Fruit fly (Drosophila melanogaster): Measurements from ENCODE around the gene CG3277.

DNA sequence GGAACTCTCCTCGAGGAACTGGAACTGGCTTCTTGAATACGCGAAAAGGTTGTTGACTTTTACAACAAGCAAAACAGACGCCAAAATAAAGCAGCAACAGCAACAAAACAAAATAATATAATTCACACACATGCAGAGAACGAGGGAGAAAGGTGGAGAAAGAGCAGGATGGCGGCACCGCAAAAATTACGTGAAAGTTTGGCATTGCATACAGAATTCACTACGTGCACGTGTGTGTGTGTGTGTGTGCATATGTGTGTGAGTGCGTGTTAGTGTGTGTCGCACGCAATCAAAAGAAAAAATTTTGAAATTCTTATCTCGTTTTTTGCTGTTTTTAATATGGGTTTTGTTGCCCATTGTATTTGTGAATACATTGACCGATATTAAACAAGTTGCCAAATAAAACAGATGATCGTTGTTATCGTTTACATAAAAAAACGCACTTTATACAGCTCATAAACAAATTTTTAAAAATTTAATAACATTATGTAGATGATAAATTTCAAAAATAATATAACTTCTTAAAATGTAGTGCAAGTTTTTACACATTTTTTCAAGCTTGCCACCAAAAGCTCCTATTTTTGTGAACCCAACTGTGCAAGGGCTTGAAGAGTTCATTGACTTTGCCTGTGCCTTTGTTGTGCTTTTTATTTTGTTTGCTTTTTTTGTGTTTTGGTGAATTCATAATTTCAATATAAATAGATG lies 37.5 kb downstream of the CG3277 start:
- TF ChIP-seq brk (GFP tag; optimal IDR thresholded peaks at IDR 0.05) (peak; percentile 9), Myc (optimal IDR thresholded peaks at IDR 0.05) (no peak), h (GFP tag; optimal IDR thresholded peaks at IDR 0.05) (peak; percentile 38), woc (GFP tag; optimal IDR thresholded peaks at IDR 0.05) (peak; percentile 16), dl (GFP tag; optimal IDR thresholded peaks at IDR 0.05; ENCODE audit: insufficient read depth in 1 of 2, partially characterized antibody in 2 of 2) (no peak), br (GFP tag; optimal IDR thresholded peaks at IDR 0.05) (peak; percentile 69), lola (GFP tag; optimal IDR thresholded peaks at IDR 0.05) (no peak), OdsH (GFP tag; optimal IDR thresholded peaks at IDR 0.05) (peak; percentile 85)

Data from whole organism, wandering third instar larva.